Worm (Caenorhabditis elegans): ENCODE measurements around the gene F38E1.10.
A peak's percentile ranks its signal among the peaks of the same experiment; 100 is the strongest.

F38E1.10 gene

ce11 chrV:8404339-8404738 is 29.0 kb upstream of the F38E1.10 start:
- no peak for TF ChIP-seq ceh-45 (GFP tag; IDR thresholded peaks at IDR 0.05)
- TF ChIP-seq syd-9 (tag; optimal IDR thresholded peaks at IDR 0.05) = no peak
- TF ChIP-seq npax-4 (tag; optimal IDR thresholded peaks at IDR 0.05) = no peak
- no peak for TF ChIP-seq lim-6 (tag; optimal IDR thresholded peaks at IDR 0.05)
- no peak for TF ChIP-seq nhr-232 (tag; optimal IDR thresholded peaks at IDR 0.05)
- no peak for TF ChIP-seq fkh-6 (tag; optimal IDR thresholded peaks at IDR 0.05)
- TF ChIP-seq hlh-30 (tag; optimal IDR thresholded peaks at IDR 0.05; ENCODE audit: insufficient read depth) = no peak
- TF ChIP-seq che-1 (tag; optimal IDR thresholded peaks at IDR 0.05) = no peak
- TF ChIP-seq unc-42 (tag; optimal IDR thresholded peaks at IDR 0.05) = no peak
- no peak for TF ChIP-seq ref-2 (tag; optimal IDR thresholded peaks at IDR 0.05)
- TF ChIP-seq pqm-1 (tag; optimal IDR thresholded peaks at IDR 0.05) = no peak
- no peak for TF ChIP-seq ceh-14 (tag; optimal IDR thresholded peaks at IDR 0.05)
- no peak for TF ChIP-seq K02D7.2 (tag; optimal IDR thresholded peaks at IDR 0.05)
- TF ChIP-seq pat-9 (tag; optimal IDR thresholded peaks at IDR 0.05) = no peak
- no peak for TF ChIP-seq ceh-30 (tag; optimal IDR thresholded peaks at IDR 0.05)

- TF ChIP-seq elt-2 (tag; optimal IDR thresholded peaks at IDR 0.05) (peak; percentile 7), ceh-31 (tag; optimal IDR thresholded peaks at IDR 0.05) (no peak)
Observed at ce11 chrV:8403916-8404315, 28.6 kb upstream of the F38E1.10 start.

DNA sequence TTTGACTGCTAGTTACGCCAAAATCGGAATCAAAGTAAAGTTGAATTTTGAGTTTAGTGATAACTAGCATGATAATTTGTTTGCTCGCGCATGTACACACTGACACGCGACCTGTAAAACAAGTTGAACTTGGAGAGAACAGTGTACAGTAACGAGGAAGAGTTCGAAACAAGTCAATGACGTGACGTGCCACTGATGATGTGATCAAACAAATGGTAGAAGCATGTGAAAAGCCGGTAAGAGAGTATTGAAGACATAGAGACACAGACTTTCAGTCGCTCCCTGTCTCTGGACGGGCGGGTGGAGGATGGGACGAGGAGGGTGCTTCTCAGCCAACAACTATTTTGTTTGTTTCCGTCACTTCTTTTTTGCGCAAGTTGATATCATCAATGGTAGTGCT is 27.8 kb upstream of the F38E1.10 start:
- no peak for TF ChIP-seq unc-86 (tag; optimal IDR thresholded peaks at IDR 0.05)
- no peak for TF ChIP-seq C38D4.7 (GFP tag; optimal IDR thresholded peaks at IDR 0.05)
- TF ChIP-seq ceh-14 (tag; optimal IDR thresholded peaks at IDR 0.05) = no peak
- TF ChIP-seq pag-3 (tag; optimal IDR thresholded peaks at IDR 0.05; ENCODE audit: borderline replicate concordance) = no peak

DNA sequence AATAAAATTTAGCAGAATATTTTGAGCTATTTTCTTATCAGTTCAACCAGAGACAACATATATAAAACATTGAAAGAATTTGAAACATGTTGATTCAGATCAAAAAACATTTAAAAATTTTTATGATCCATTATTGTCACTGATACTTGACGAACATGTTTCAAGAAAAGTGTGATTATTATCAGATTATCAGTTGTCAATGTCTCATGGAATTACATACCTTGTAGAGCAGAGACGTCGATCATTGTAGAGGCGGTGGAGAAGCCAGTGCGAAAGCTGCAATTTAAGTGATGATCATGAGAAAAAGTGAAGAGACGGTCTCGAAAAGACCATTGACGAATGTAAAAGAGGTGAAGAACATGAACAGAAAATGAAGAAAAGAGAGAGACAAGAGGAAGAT is 27.1 kb upstream of the F38E1.10 start, which contains the start of gene F52E1.9:
Gene F52E1.9 (minus strand): TSS at position 278 of the 400 bp plus-strand sequence.
- TF ChIP-seq hlh-30 (tag; optimal IDR thresholded peaks at IDR 0.05; ENCODE audit: insufficient read depth) = no peak
- no peak for TF ChIP-seq unc-55 (GFP tag; optimal IDR thresholded peaks at IDR 0.05)
- TF ChIP-seq tbx-2 (tag; optimal IDR thresholded peaks at IDR 0.05) = no peak
- TF ChIP-seq pax-1 (tag; optimal IDR thresholded peaks at IDR 0.05) = no peak
- no peak for TF ChIP-seq odd-2 (tag; optimal IDR thresholded peaks at IDR 0.05)
- no peak for TF ChIP-seq fkh-6 (tag; optimal IDR thresholded peaks at IDR 0.05)
- no peak for TF ChIP-seq ahr-1 (tag; optimal IDR thresholded peaks at IDR 0.05)
- no peak for TF ChIP-seq madf-2 (tag; optimal IDR thresholded peaks at IDR 0.05)
- TF ChIP-seq Y22D7AL.16 (tag; optimal IDR thresholded peaks at IDR 0.05) = no peak

- TF ChIP-seq ceh-9 (tag; optimal IDR thresholded peaks at IDR 0.05) (no peak), pqm-1 (tag; optimal IDR thresholded peaks at IDR 0.05) (no peak)
Observed at ce11 chrV:8401267-8401666, 25.9 kb upstream of the F38E1.10 start.

- TF ChIP-seq dve-1 (tag; optimal IDR thresholded peaks at IDR 0.05) (no peak), unc-42 (tag; optimal IDR thresholded peaks at IDR 0.05) (no peak), ceh-18 (tag; optimal IDR thresholded peaks at IDR 0.05) (no peak), ahr-1 (tag; optimal IDR thresholded peaks at IDR 0.05) (no peak), ets-4 (tag; optimal IDR thresholded peaks at IDR 0.05) (no peak), ceh-34 (tag; optimal IDR thresholded peaks at IDR 0.05) (no peak), hlh-13 (GFP tag; optimal IDR thresholded peaks at IDR 0.05) (no peak), unc-86 (tag; optimal IDR thresholded peaks at IDR 0.05) (no peak), tbx-7 (tag; optimal IDR thresholded peaks at IDR 0.05) (no peak), pros-1 (tag; optimal IDR thresholded peaks at IDR 0.05) (no peak), tbx-2 (tag; optimal IDR thresholded peaks at IDR 0.05) (no peak), ceh-6 (GFP tag; optimal IDR thresholded peaks at IDR 0.05) (no peak), C08G9.2 (tag; optimal IDR thresholded peaks at IDR 0.05) (no peak), unc-55 (GFP tag; optimal IDR thresholded peaks at IDR 0.05) (no peak), ceh-30 (tag; optimal IDR thresholded peaks at IDR 0.05) (no peak), che-1 (tag; optimal IDR thresholded peaks at IDR 0.05) (no peak), Y22D7AL.16 (tag; optimal IDR thresholded peaks at IDR 0.05) (no peak), fkh-10 (GFP tag; optimal IDR thresholded peaks at IDR 0.05) (no peak), pax-1 (tag; optimal IDR thresholded peaks at IDR 0.05) (no peak), hlh-8 (tag; optimal IDR thresholded peaks at IDR 0.05) (no peak)
Observed at ce11 chrV:8400808-8401207, 25.5 kb upstream of the F38E1.10 start.

All from whole organism, late embryonic.